Fruit fly (Drosophila melanogaster) S2 (cell line): ENCODE data around the gene NitFhit.
A peak's percentile ranks its signal among the peaks of the same experiment; 100 is the strongest.

ENCODE experiments used
- CG8478 ChIP-seq: fragments of >200 bp; optimal IDR thresholded peaks from 2 replicates; lab custom pipeline; 2018
- CTCF ChIP-seq, 2 experiments: fragments of >200 bp; optimal IDR thresholded peaks; 2 replicates each; lab custom pipeline; 2018

The NitFhit gene

DNA sequence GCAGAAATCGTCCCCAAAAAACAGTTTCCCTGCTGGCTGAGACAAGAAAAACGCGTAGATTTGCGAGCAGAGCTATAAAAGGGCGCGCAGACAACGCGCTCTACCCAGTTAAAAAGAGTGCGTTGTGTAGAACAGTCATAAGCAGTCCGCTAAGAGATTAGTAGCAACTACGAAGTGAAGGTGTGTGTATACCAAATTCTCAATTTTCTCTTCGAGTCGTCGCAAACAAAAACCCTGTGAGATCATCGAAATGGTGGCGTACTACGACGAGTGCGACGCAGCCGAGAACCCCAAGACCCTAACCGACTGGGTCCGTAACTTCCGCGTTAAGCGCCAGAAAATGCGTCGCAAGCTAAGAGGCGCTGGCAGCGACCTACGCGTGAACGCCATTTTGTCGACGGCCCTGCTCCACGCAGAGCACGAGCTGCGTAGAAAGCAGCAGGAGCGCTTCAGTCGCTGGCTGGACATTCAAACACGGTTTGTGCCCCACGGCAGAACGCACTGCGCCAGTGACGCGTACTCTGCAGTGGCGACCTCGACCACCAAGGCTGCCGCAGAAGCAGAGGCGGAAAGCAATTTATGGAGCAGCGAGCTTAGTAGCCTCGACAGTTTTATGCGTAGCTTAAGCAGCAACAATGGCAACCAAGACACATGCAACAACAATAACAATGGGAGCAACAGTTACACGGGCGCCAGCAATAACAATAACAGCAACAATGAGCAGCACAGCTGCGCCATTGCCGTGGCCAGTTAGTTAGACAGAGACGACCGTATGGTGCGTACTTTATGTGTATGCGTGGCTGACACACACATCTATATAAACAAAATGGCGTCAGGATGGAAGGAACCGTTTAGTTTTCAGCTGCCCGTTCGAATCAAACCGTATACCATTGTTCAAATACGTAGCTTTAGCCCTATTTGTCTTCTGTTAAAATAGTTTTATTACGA is 20.7 kb downstream of the NitFhit start:
- TF ChIP-seq CG8478 (lab: Kevin White, UChicago) (no peak), CTCF (optimal IDR thresholded peaks at IDR 0.05; lab: Kevin White, UChicago) (no peak)

DNA sequence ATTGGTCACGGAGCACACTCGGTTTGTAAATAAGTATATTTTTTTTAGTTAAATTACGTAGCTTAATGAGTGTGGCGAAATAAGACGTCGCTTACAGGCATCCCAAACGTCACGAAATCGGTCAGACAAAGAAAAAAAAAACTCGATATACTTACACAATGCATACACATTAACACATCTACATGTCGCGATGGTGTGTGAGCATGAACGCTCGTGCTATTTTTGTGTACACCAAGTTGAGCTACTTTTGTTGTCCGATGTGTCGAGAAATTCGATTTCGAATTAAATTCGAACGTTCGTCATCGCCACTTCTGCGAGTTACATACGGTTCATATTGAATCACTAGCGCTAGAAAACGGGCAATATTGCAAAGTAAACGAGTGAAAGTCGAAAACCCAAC is 21.6 kb downstream of the NitFhit start:
- TF ChIP-seq CTCF (optimal IDR thresholded peaks at IDR 0.05; lab: Kevin White, UChicago) (no peak), CG8478 (lab: Kevin White, UChicago) (no peak)

DNA sequence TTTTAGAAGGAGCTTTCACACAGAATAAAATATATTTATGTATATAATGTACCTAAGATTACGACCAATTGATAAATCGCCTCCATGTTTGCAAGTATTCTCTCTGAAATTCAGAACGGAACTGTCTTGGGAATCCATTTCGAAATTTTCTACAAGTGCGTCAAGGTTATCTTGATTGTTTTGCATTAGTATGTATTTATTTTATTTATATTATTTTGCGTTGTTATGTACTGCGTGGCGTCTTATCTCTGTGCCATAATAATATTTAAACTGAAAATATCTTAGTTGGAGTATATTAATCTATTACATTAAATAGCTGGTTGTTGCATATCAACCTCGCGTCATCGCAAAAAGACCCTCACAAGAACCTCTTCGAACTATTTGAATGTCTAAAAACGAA is 28.0 kb downstream of the NitFhit start, which contains the start of gene CG42846:
Gene CG42846 (minus strand): TSS at position 101 of the 400 bp plus-strand sequence.
- TF ChIP-seq CTCF (optimal IDR thresholded peaks at IDR 0.05; lab: Kevin White, UChicago) (no peak), CG8478 (lab: Kevin White, UChicago) (no peak)

DNA sequence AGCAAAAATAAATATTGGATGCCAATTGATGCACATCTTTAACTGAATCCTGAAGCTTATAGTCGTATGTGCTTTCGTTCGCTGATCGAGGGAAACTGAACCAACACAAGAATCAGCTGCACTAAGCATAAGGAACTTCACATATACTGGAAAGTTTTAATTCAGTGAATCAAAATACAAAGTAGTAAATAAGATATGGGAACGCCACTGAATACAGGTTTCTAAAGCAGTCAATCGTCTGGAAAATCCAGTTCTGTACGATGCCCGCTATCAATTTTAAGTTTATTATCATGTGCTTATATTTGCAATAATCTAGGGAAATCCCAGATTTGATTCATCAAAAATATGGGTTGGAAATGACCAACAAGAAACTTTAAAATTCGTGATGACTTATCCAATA is 28.7 kb downstream of the NitFhit start, which contains the start of gene CG34454:
Gene CG34454 (minus strand): TSS at position 84 of the 400 bp plus-strand sequence.
- TF ChIP-seq CG8478 (lab: Kevin White, UChicago), result no peak
- TF ChIP-seq CTCF (optimal IDR thresholded peaks at IDR 0.05; lab: Kevin White, UChicago), result no peak

DNA sequence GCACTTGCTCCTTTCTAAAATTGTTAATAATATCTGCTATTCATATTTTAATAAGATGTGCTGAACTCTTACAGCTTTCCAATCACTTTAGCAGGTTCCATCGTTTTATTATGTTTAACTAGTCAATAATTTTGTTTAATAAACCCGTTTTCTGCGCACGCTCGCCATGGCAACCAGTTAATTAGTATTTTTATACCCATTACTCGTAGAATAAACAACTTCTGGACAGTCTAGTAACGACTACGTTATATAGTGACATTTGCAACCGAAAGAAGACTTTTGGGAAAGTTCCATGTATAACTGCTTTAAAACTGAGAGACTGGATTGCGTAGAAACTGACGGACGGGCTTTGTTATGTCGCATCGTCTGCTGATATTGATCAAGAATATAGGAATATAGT is 29.7 kb downstream of the NitFhit start, which contains the start of gene CG34453:
Gene CG34453 (minus strand): TSS at position 101 of the 400 bp plus-strand sequence.
- TF ChIP-seq CG8478 (lab: Kevin White, UChicago) (no peak), CTCF (optimal IDR thresholded peaks at IDR 0.05; lab: Kevin White, UChicago) (no peak)

DNA sequence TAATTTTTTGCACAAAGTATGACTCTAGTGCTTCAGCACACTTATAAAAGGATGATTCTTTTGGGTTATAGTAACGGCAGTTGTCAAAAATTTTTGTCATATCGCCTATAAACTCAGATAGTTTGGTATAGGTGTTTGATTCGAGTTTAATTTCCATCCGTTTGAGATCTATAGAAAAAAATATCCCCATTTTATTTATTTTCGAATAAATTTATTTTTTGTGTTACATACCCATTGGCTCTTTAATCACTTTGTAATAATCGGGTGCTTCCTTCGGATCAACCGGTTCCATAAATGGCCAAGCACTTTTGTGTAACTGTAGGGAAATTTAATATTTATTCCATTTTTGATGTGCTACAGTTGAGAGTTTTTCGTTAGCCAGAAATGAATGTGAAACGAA is 30.8 kb downstream of the NitFhit start:
- TF ChIP-seq CG8478 (lab: Kevin White, UChicago) (no peak), CTCF (optimal IDR thresholded peaks at IDR 0.05; lab: Kevin White, UChicago) (no peak)

DNA sequence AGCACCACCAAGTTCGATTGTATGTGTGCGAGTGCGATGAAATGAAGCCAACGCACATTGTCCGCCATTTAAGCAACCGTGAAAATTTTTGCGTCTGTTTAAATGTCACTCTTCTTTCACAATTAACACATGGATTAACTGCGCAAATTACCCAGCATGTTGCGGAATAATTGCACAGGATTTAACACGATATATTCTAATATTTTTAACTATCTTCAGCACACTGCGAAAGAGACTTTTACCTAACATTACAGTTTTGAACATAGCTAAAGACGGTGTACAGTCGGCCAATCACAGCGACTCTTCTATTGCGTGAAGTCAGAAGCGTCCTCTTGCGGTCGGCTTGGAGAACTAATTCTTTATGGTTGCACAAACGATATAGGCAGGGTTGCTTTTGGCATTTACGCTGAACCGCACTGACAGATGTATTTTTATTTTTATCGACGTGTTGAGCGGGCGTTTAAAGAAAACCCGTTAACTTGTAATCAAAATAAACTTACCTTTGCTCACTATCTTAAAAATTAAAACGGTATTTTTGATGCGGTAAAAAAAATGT is 43.2 kb downstream of the NitFhit start:
- TF ChIP-seq CG8478 (lab: Kevin White, UChicago) (no peak), CTCF (optimal IDR thresholded peaks at IDR 0.05; lab: Kevin White, UChicago) (peak; percentile 96 to 97)

DNA sequence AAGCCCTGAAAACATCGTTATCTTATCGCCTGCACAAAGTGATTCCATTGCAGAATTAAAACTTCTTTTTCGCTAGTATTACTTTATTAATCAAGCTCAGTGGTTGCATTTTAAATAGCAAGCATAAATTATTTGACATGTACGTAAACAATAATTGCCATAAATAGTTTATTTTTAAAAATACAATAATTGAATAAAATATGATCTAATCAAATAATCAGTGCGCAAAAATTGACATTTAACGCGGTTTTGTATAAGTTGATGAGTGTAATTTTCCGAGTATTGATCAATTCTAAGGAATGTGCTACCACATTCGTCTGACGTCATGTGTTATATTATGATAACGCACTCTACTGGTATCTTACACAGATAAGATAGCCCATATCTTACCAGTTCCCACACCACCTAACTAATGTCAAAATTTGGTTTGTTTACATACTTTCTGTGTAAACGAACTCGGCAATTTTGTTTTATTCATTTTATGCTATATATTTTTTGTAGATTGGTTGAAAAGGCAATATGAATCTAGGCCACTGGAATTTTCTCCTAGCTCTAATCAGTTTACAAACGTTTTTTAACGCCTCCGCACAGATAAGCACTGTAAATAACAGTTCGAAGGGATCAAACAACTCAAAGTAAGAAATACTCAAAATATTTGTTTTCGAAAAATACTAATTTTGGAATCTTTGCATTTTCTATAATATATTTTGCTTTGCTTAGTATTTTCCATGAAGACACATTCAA is 44.1 kb downstream of the NitFhit start, which contains the start of gene mthl14:
Gene mthl14 (plus strand): TSS at position 10 of the 744 bp plus-strand sequence.
- TF ChIP-seq CTCF (optimal IDR thresholded peaks at IDR 0.05; lab: Kevin White, UChicago), result no peak
- no peak for TF ChIP-seq CG8478 (lab: Kevin White, UChicago)

DNA sequence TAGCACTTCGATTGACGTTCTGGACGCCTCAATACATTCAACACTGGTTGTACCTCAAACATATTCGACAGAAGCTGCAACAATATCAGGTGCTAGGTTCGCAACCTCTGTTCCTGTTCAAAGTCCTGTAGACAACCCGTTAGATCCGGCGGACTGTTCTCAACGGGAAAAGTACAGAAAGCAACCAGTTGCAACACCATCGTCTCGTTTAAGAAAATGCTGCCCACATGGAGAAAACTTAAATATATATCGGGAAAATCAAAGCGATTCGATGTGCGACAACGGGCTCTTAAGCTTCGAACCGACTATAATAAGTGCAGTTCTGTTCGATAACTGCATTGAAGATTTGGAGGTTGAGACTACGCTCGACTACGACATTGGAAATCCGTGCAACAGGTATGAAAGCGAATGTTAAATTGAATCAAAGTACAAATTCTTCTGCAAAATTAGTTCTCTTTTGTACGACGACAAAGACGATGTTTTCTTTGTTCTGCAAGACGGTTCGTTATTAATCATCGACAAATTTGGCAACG is 44.8 kb downstream of the NitFhit start:
- TF ChIP-seq CTCF (optimal IDR thresholded peaks at IDR 0.05; lab: Kevin White, UChicago) (peak in 1 of 2 experiments; percentile 18), CG8478 (lab: Kevin White, UChicago) (no peak)
